Worm (Caenorhabditis elegans) whole organism, mixed stage, embryonic: Measurements from ENCODE around the gene nas-15.

Experiments used
- M03D4.4 ChIP-seq: sonication (generic microtip); optimal IDR thresholded peaks from 2 replicates; lab custom pipeline; 2017; ENCODE audit warnings: mild to moderate bottlenecking, missing genetic modification characterization, missing compliant biosample characterization
- blmp-1 ChIP-seq: fragments of 150-350 bp; optimal IDR thresholded peaks from 2 replicates; lab custom pipeline; 2014; ENCODE audit warnings: missing biosample characterization, missing genetic modification characterization
- ceh-43 ChIP-seq: fragments of 200-800 bp; sonication (Bioruptor generic); optimal IDR thresholded peaks from 2 replicates; lab custom pipeline; 2018; ENCODE audit warnings: mild to moderate bottlenecking, missing genetic modification characterization, moderate library complexity, missing compliant biosample characterization
- ceh-83 ChIP-seq: fragments of 200-800 bp; sonication (Bioruptor generic); optimal IDR thresholded peaks from 2 replicates; lab custom pipeline; 2018; ENCODE audit warnings: mild to moderate bottlenecking, missing genetic modification characterization, missing compliant biosample characterization
- ces-1 ChIP-seq: fragments of 150-350 bp; optimal IDR thresholded peaks from 2 replicates; lab custom pipeline; 2014; ENCODE audit warnings: missing biosample characterization, missing genetic modification reagents, missing genetic modification characterization
- cnd-1 ChIP-seq: fragments of 200-800 bp; sonication (Bioruptor generic); optimal IDR thresholded peaks from 2 replicates; lab custom pipeline; 2018; ENCODE audit warnings: mild to moderate bottlenecking, missing genetic modification characterization, missing compliant biosample characterization
- drap-1 ChIP-seq: fragments of 200-800 bp; sonication (Bioruptor generic); optimal IDR thresholded peaks from 3 replicates; lab custom pipeline; 2018; ENCODE audit warnings: mild to moderate bottlenecking, missing genetic modification characterization, missing compliant biosample characterization
- elt-1 ChIP-seq: sonication (generic microtip); optimal IDR thresholded peaks from 2 replicates; lab custom pipeline; 2017; ENCODE audit warnings: missing genetic modification characterization, mild to moderate bottlenecking, missing compliant biosample characterization, antibody characterized with exemption, moderate library complexity, borderline replicate concordance; ENCODE audit not compliant: insufficient read depth
- elt-3 ChIP-seq: fragments of 150-350 bp; optimal IDR thresholded peaks from 2 replicates; lab custom pipeline; 2014; ENCODE audit warnings: missing biosample characterization, missing genetic modification characterization
- ham-2 ChIP-seq: fragments of 200-800 bp; sonication (Bioruptor generic); optimal IDR thresholded peaks from 2 replicates; lab custom pipeline; 2018; ENCODE audit warnings: mild to moderate bottlenecking, missing genetic modification characterization, missing compliant biosample characterization
- hlh-1 ChIP-seq: fragments of 150-350 bp; optimal IDR thresholded peaks from 2 replicates; lab custom pipeline; 2014; ENCODE audit warnings: missing biosample characterization, missing genetic modification reagents, missing genetic modification characterization
- lin-13 ChIP-seq: fragments of 150-350 bp; optimal IDR thresholded peaks from 2 replicates; lab custom pipeline; 2014; ENCODE audit warnings: missing biosample characterization, missing genetic modification characterization
- lsy-2 ChIP-seq: fragments of 150-350 bp; optimal IDR thresholded peaks from 2 replicates; lab custom pipeline; 2014; ENCODE audit warnings: missing biosample characterization, missing genetic modification characterization
- mab-5 ChIP-seq: fragments of 150-350 bp; optimal IDR thresholded peaks from 2 replicates; lab custom pipeline; 2014; ENCODE audit warnings: missing biosample characterization, missing genetic modification characterization
- mep-1 ChIP-seq: fragments of 150-350 bp; optimal IDR thresholded peaks from 2 replicates; lab custom pipeline; 2017; ENCODE audit warnings: missing biosample characterization, missing genetic modification reagents, missing genetic modification characterization, inconsistent platforms
- mls-2 ChIP-seq: sonication (generic microtip); optimal IDR thresholded peaks from 2 replicates; lab custom pipeline; 2016; ENCODE audit warnings: mild to moderate bottlenecking, missing genetic modification characterization, moderate library complexity, missing compliant biosample characterization
- nhr-12 ChIP-seq: fragments of 150-350 bp; optimal IDR thresholded peaks from 2 replicates; lab custom pipeline; 2014; ENCODE audit warnings: missing biosample characterization, missing genetic modification characterization
- nhr-2 ChIP-seq: fragments of 150-350 bp; optimal IDR thresholded peaks from 2 replicates; lab custom pipeline; 2014; ENCODE audit warnings: missing biosample characterization, missing genetic modification characterization
- nhr-237 ChIP-seq: fragments of 150-350 bp; optimal IDR thresholded peaks from 2 replicates; lab custom pipeline; 2014; ENCODE audit warnings: missing biosample characterization, missing genetic modification characterization
- nhr-28 ChIP-seq: fragments of 150-350 bp; optimal IDR thresholded peaks from 2 replicates; lab custom pipeline; 2014; ENCODE audit warnings: missing biosample characterization, missing genetic modification characterization
- nhr-76 ChIP-seq: sonication (generic microtip); optimal IDR thresholded peaks from 2 replicates; lab custom pipeline; 2017; ENCODE audit warnings: missing biosample characterization, missing genetic modification characterization
- pha-4 ChIP-seq: fragments of 150-350 bp; optimal IDR thresholded peaks from 2 replicates; lab custom pipeline; 2018; ENCODE audit warnings: missing biosample characterization, missing genetic modification reagents, missing genetic modification characterization
- sem-2 ChIP-seq: fragments of 200-800 bp; sonication (Bioruptor generic); optimal IDR thresholded peaks from 2 replicates; lab custom pipeline; 2018; ENCODE audit warnings: mild to moderate bottlenecking, missing genetic modification characterization, missing compliant biosample characterization
- sptf-1 ChIP-seq: sonication (generic microtip); optimal IDR thresholded peaks from 2 replicates; lab custom pipeline; 2017; ENCODE audit warnings: mild to moderate bottlenecking, missing genetic modification characterization, moderate library complexity, missing compliant biosample characterization
- unc-120 ChIP-seq: sonication (generic microtip); optimal IDR thresholded peaks from 2 replicates; lab custom pipeline; 2017; ENCODE audit warnings: missing genetic modification characterization, missing compliant biosample characterization; ENCODE audit not compliant: poor library complexity, severe bottlenecking
- unc-39 ChIP-seq: fragments of 150-350 bp; optimal IDR thresholded peaks from 2 replicates; lab custom pipeline; 2014; ENCODE audit warnings: missing biosample characterization, missing genetic modification characterization
- unc-62 ChIP-seq: fragments of 150-350 bp; optimal IDR thresholded peaks from 2 replicates; lab custom pipeline; 2014; ENCODE audit warnings: missing biosample characterization, missing genetic modification reagents, missing genetic modification characterization
- zip-8 ChIP-seq: fragments of 150-350 bp; optimal IDR thresholded peaks from 2 replicates; lab custom pipeline; 2014; ENCODE audit warnings: missing biosample characterization, missing genetic modification characterization
- ztf-11 ChIP-seq: fragments of 150-350 bp; optimal IDR thresholded peaks from 2 replicates; lab custom pipeline; 2014; ENCODE audit warnings: missing biosample characterization, missing genetic modification characterization

nas-15 gene

DNA sequence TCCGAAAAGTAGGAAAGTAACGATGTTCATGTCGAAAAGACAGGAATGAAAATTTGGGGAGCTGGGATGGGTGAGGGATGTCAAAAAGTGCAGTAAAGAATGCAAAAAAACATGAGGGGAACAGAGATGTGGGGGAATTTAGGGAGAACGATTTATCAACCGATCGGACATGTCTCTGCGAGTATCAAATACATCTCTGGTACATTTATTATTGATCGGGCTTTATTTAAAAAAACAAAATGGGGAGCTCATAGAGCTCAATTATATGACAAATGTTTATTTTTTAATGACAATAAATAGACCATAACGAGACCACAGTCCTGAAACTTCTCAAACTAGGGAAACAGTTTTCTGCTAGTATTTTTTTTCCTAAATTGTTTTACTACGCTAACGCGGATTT is 33.2 kb downstream of the nas-15 start, which contains the start of gene F25E2.2:
Gene F25E2.2, minus strand, starts transcription at position 101 of the 400 bp plus-strand sequence.
- TF ChIP-seq blmp-1 (tag; lab: Kevin White, UChicago) (no peak), sem-2 (no peak), nhr-2 (tag; lab: Kevin White, UChicago) (no peak), unc-39 (tag; lab: Kevin White, UChicago) (no peak), unc-62 (no peak), zip-8 (tag; lab: Kevin White, UChicago) (no peak), nhr-12 (tag; lab: Kevin White, UChicago) (no peak), M03D4.4 (tag; lab: Kevin White, UChicago) (no peak), ztf-11 (tag; lab: Kevin White, UChicago) (no peak), lsy-2 (tag; lab: Kevin White, UChicago) (no peak), ces-1 (GFP tag; lab: Kevin White, UChicago) (no peak), mls-2 (tag; lab: Kevin White, UChicago) (no peak), drap-1 (no peak), lin-13 (tag; lab: Kevin White, UChicago) (no peak), mab-5 (tag; lab: Kevin White, UChicago) (no peak), unc-120 (tag; lab: Kevin White, UChicago) (no peak)
- TF ChIP-seq, all 35 proteins: peak for 0

ce11 chrX:812264-812663 is 34.7 kb downstream of the nas-15 start:
- TF ChIP-seq hlh-1: peak; percentile 93
- no peak for TF ChIP-seq elt-1 (tag; lab: Kevin White, UChicago)
- TF ChIP-seq unc-120 (tag; lab: Kevin White, UChicago): peak; percentile 40
- TF ChIP-seq, all 35 proteins: peak for 2

ce11 chrX:813063-813462 is 35.5 kb downstream of the nas-15 start, which contains the start of gene F25E2.3:
Gene F25E2.3, minus strand, starts transcription at chrX:813163.
- TF ChIP-seq zip-8 (tag; lab: Kevin White, UChicago): no peak
- no peak for TF ChIP-seq hlh-1
- no peak for TF ChIP-seq lin-13 (tag; lab: Kevin White, UChicago)
- TF ChIP-seq sptf-1: no peak
- no peak for TF ChIP-seq ztf-11 (tag; lab: Kevin White, UChicago)
- no peak for TF ChIP-seq unc-62
- TF ChIP-seq cnd-1: no peak
- no peak for TF ChIP-seq nhr-237 (tag; lab: Kevin White, UChicago)
- TF ChIP-seq unc-120 (tag; lab: Kevin White, UChicago): no peak

DNA sequence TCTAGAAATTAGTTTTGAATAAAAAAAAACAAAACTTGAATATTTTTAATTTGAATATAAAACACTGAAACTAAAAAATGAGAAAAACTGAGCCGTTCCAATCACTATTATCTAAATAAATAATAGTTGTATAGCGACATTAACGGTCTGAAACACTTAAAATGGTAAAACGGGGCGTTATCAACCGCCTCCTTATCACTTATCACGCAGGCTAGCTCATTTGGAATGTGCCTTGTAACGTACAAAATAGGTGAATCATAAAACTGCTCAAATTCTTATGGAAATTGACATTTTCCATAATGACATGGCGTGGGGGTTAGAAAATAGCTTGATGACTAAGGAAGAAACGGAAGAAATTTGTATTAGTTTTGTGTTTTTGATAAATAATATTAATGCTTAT is 38.4 kb downstream of the nas-15 start, which contains the start of gene ifd-2:
Gene ifd-2, minus strand, starts transcription at position 1 of the 400 bp plus-strand sequence.
- TF ChIP-seq pha-4 (tag; lab: Kevin White, UChicago) (no peak), elt-1 (tag; lab: Kevin White, UChicago) (no peak), sem-2 (no peak), nhr-12 (tag; lab: Kevin White, UChicago) (no peak), cnd-1 (no peak), nhr-28 (no peak), ceh-83 (GFP tag; lab: Kevin White, UChicago) (no peak), unc-62 (no peak), unc-120 (tag; lab: Kevin White, UChicago) (no peak)

DNA sequence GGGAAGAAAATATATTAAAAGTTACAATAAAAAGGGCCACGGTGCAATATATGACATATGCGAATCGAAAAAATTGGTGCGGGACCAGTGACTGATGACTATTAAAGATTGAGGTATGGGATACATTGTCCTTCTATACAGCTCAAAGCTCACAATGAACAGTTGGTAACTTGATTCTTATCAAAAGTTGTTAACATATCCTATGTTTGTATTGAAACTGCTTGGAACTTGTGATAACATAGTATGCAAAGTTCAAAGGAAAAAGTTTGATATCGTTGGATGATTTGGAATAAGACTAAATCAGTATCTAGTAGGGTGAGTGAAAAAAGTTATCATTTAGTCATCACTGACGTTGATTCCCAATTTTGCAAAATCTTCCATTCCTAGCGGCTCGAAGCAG is 40.5 kb downstream of the nas-15 start:
- TF ChIP-seq nhr-28 (no peak), sem-2 (no peak), hlh-1 (no peak), elt-3 (no peak), nhr-237 (tag; lab: Kevin White, UChicago) (no peak), mep-1 (no peak)

DNA sequence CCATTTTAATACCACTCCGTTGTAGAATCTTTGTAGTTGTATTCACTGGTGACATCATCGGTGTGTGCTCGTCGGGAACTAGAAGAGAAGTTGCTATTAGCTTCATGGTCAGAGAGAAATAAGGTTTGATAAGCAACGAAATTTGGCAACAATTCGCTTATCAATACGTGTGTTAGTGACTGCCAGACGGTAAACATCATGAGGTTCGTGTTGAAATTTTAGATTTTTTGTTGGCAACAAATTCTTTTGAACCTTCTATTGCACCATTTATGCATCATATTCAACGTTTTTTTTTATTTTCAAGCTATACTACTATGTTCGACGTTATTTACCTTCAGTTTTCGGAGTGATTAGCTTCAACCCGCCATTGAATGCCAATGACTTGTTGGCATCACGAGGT is 46.2 kb downstream of the nas-15 start:
- TF ChIP-seq hlh-1 (no peak), ceh-83 (GFP tag; lab: Kevin White, UChicago) (no peak), ceh-43 (GFP tag; lab: Kevin White, UChicago) (no peak), cnd-1 (no peak), unc-62 (no peak), nhr-76 (tag; lab: Kevin White, UChicago) (no peak), mab-5 (tag; lab: Kevin White, UChicago) (no peak), mep-1 (no peak), drap-1 (no peak), ztf-11 (tag; lab: Kevin White, UChicago) (no peak), sptf-1 (no peak), pha-4 (tag; lab: Kevin White, UChicago) (no peak), ham-2 (GFP tag; lab: Kevin White, UChicago) (no peak)
